Fruit fly (Drosophila melanogaster) whole organism, embryonic: ENCODE data around the gene Mccc1.

Source experiments
- CG11085 ChIP-seq: fragments of 200-800 bp; sonication (Bioruptor generic); IDR thresholded peaks from 2 replicates; pipeline ENCODE4 v1.3.6; 2022; ENCODE audit warnings: missing biosample characterization, missing genetic modification characterization
- CG12299 ChIP-seq: fragments of 200-800 bp; sonication (Bioruptor generic); optimal IDR thresholded peaks from 2 replicates; lab custom pipeline; 2018; ENCODE audit warnings: missing biosample characterization, mild to moderate bottlenecking, missing genetic modification characterization
- CG15269 ChIP-seq: fragments of 200-800 bp; sonication (Bioruptor generic); optimal IDR thresholded peaks from 2 replicates; lab custom pipeline; 2018; ENCODE audit warnings: missing biosample characterization, mild to moderate bottlenecking, missing genetic modification characterization, moderate library complexity
- CG18011 ChIP-seq: fragments of 200-800 bp; sonication (Bioruptor generic); optimal IDR thresholded peaks from 2 replicates; lab custom pipeline; 2017; ENCODE audit warnings: missing biosample characterization, missing genetic modification characterization, mild to moderate bottlenecking, moderate library complexity, missing genotype
- CG18619 ChIP-seq: fragments of 200-800 bp; sonication (Bioruptor generic); optimal IDR thresholded peaks from 3 replicates; lab custom pipeline; 2017; ENCODE audit warnings: missing biosample characterization, mild to moderate bottlenecking, missing genetic modification characterization
- CG2678 ChIP-seq: fragments of 200-800 bp; sonication (Bioruptor generic); optimal IDR thresholded peaks from 3 replicates; lab custom pipeline; 2019; ENCODE audit warnings: missing biosample characterization, mild to moderate bottlenecking, missing genetic modification characterization, moderate library complexity
- CG34224 ChIP-seq: fragments of 200-800 bp; sonication (Bioruptor generic); IDR thresholded peaks from 3 replicates; pipeline ENCODE4 v1.3.6; 2022; ENCODE audit warnings: missing biosample characterization, missing genetic modification characterization; ENCODE audit not compliant: partially characterized antibody
- CG4360 ChIP-seq: fragments of 200-800 bp; sonication (Bioruptor generic); IDR thresholded peaks from 2 replicates; pipeline ENCODE4 v1.3.6; 2022; ENCODE audit warnings: missing biosample characterization, missing genetic modification characterization
- CG4617 ChIP-seq: fragments of 200-800 bp; sonication (Bioruptor generic); optimal IDR thresholded peaks from 3 replicates; lab custom pipeline; 2016; ENCODE audit warnings: missing biosample characterization, missing genetic modification characterization, borderline replicate concordance
- CG7745 ChIP-seq: fragments of 200-800 bp; sonication (Bioruptor generic); optimal IDR thresholded peaks from 2 replicates; lab custom pipeline; 2018; ENCODE audit warnings: missing biosample characterization, mild to moderate bottlenecking, missing genetic modification characterization, moderate library complexity
- CG7928 ChIP-seq: fragments of 200-800 bp; sonication (Bioruptor generic); optimal IDR thresholded peaks from 2 replicates; lab custom pipeline; 2017; ENCODE audit warnings: missing biosample characterization, mild to moderate bottlenecking, missing genetic modification characterization
- CG9932 ChIP-seq: fragments of 200-800 bp; sonication (Bioruptor generic); IDR thresholded peaks from 2 replicates; pipeline ENCODE4 v1.3.6; 2022; ENCODE audit warnings: missing biosample characterization, missing genetic modification characterization
- D19B ChIP-seq: fragments of 200-800 bp; sonication (Bioruptor generic); optimal IDR thresholded peaks from 2 replicates; lab custom pipeline; 2017; ENCODE audit warnings: missing biosample characterization, mild to moderate bottlenecking, missing genetic modification characterization
- Dbx ChIP-seq: fragments of 200-800 bp; sonication (Bioruptor generic); IDR thresholded peaks from 3 replicates; pipeline ENCODE4 v1.3.6; 2022; ENCODE audit warnings: missing biosample characterization, missing genetic modification characterization
- Dip2 ChIP-seq: fragments of 200-800 bp; sonication (Bioruptor generic); IDR thresholded peaks from 2 replicates; pipeline ENCODE4 v1.3.6; 2022; ENCODE audit warnings: missing biosample characterization, missing genetic modification characterization
- Dp ChIP-seq: fragments of 200-800 bp; sonication (Bioruptor generic); optimal IDR thresholded peaks from 2 replicates; lab custom pipeline; 2018; ENCODE audit warnings: missing biosample characterization, mild to moderate bottlenecking, missing genetic modification characterization, moderate library complexity
- Dref ChIP-seq: fragments of 200-800 bp; sonication (Bioruptor generic); IDR thresholded peaks from 2 replicates; pipeline ENCODE4 v1.3.6; 2022; ENCODE audit warnings: missing biosample characterization, missing genetic modification characterization
- Fer3 ChIP-seq: fragments of 200-800 bp; sonication (Bioruptor generic); optimal IDR thresholded peaks from 2 replicates; lab custom pipeline; 2018; ENCODE audit warnings: missing biosample characterization, mild to moderate bottlenecking, missing genetic modification characterization, moderate library complexity
- HLH3B ChIP-seq: fragments of 200-800 bp; sonication (Bioruptor generic); IDR thresholded peaks from 2 replicates; pipeline ENCODE4 v1.3.6; 2022; ENCODE audit warnings: missing biosample characterization, missing genetic modification characterization
- HLH4C ChIP-seq: fragments of 200-800 bp; sonication (Bioruptor generic); IDR thresholded peaks from 3 replicates; pipeline ENCODE4 v1.3.6; 2022; ENCODE audit warnings: missing biosample characterization, missing genetic modification characterization; ENCODE audit not compliant: partially characterized antibody
- Hand ChIP-seq: fragments of 200-800 bp; sonication (Bioruptor generic); optimal IDR thresholded peaks from 2 replicates; lab custom pipeline; 2017; ENCODE audit warnings: mild to moderate bottlenecking, missing biosample characterization, missing genetic modification reagents, missing genetic modification characterization
- Hr3 ChIP-seq: fragments of 200-800 bp; sonication (Bioruptor generic); optimal IDR thresholded peaks from 3 replicates; lab custom pipeline; 2016; ENCODE audit warnings: missing biosample characterization, missing genetic modification characterization
- Meics ChIP-seq: fragments of 200-800 bp; sonication (Bioruptor generic); optimal IDR thresholded peaks from 2 replicates; lab custom pipeline; 2017; ENCODE audit warnings: missing biosample characterization, mild to moderate bottlenecking, missing genetic modification characterization
- NK7.1 ChIP-seq: fragments of 200-800 bp; sonication (Bioruptor generic); optimal IDR thresholded peaks from 3 replicates; lab custom pipeline; 2016; ENCODE audit warnings: missing biosample characterization, missing genetic modification characterization
- Six4 ChIP-seq: fragments of 200-800 bp; sonication (Bioruptor generic); optimal IDR thresholded peaks from 2 replicates; lab custom pipeline; 2016; ENCODE audit warnings: missing biosample characterization, missing genetic modification characterization
- Spps ChIP-seq: fragments of 200-800 bp; sonication (Bioruptor generic); optimal IDR thresholded peaks from 2 replicates; lab custom pipeline; 2018; ENCODE audit warnings: missing biosample characterization, mild to moderate bottlenecking, missing genetic modification characterization
- Sry-β ChIP-seq: fragments of 200-800 bp; sonication (Bioruptor generic); optimal IDR thresholded peaks from 2 replicates; lab custom pipeline; 2018; ENCODE audit warnings: missing biosample characterization, mild to moderate bottlenecking, missing genetic modification characterization, moderate library complexity
- YL-1 ChIP-seq: fragments of 200-800 bp; sonication (Bioruptor generic); optimal IDR thresholded peaks from 3 replicates; lab custom pipeline; 2017; ENCODE audit warnings: missing biosample characterization, mild to moderate bottlenecking, missing genetic modification characterization
- ash1 ChIP-seq: fragments of 200-800 bp; sonication (Bioruptor generic); optimal IDR thresholded peaks from 2 replicates; lab custom pipeline; 2018; ENCODE audit warnings: missing biosample characterization, mild to moderate bottlenecking, missing genetic modification characterization
- bab2 ChIP-seq: fragments of 200-800 bp; sonication (Bioruptor generic); optimal IDR thresholded peaks from 2 replicates; lab custom pipeline; 2016; ENCODE audit warnings: missing biosample characterization, missing genetic modification characterization
- bowl ChIP-seq: fragments of 200-800 bp; sonication (Bioruptor generic); IDR thresholded peaks from 2 replicates; pipeline ENCODE4 v1.3.6; 2022; ENCODE audit warnings: missing biosample characterization, missing genetic modification characterization
- crc ChIP-seq: fragments of 200-800 bp; sonication (Bioruptor generic); optimal IDR thresholded peaks from 2 replicates; lab custom pipeline; 2016; ENCODE audit warnings: missing biosample characterization, missing genetic modification characterization
- dysf ChIP-seq: fragments of 200-800 bp; sonication (Bioruptor generic); IDR thresholded peaks from 3 replicates; pipeline ENCODE4 v1.3.6; 2022; ENCODE audit warnings: missing biosample characterization, missing genetic modification characterization
- en ChIP-seq: fragments of 200-800 bp; sonication (Bioruptor generic); optimal IDR thresholded peaks from 2 replicates; lab custom pipeline; 2016; ENCODE audit warnings: missing biosample characterization, missing genetic modification characterization
- ewg ChIP-seq: fragments of 200-800 bp; sonication (Bioruptor generic); optimal IDR thresholded peaks from 3 replicates; lab custom pipeline; 2017; ENCODE audit warnings: mild to moderate bottlenecking, missing biosample characterization, missing genetic modification reagents, missing genetic modification characterization
- her ChIP-seq: fragments of 200-800 bp; sonication (Bioruptor generic); optimal IDR thresholded peaks from 2 replicates; lab custom pipeline; 2016; ENCODE audit warnings: missing biosample characterization, missing genetic modification characterization
- ind ChIP-seq: fragments of 200-800 bp; sonication (Bioruptor generic); optimal IDR thresholded peaks from 3 replicates; lab custom pipeline; 2016; ENCODE audit warnings: missing biosample characterization, missing genetic modification characterization
- kay ChIP-seq: fragments of 200-800 bp; sonication (Bioruptor generic); optimal IDR thresholded peaks from 2 replicates; lab custom pipeline; 2016; ENCODE audit warnings: missing biosample characterization, missing genetic modification characterization
- klu ChIP-seq: fragments of 200-800 bp; sonication (Bioruptor generic); IDR thresholded peaks from 2 replicates; pipeline ENCODE4 v1.3.6; 2022; ENCODE audit warnings: missing biosample characterization, missing genetic modification characterization
- lola ChIP-seq, 3 experiments: fragments of >200 bp in 2 of 3; fragments of 200-800 bp in 1 of 3; sonication (Bioruptor generic) in 1 of 3; optimal IDR thresholded peaks; 2 replicates each; lab custom pipeline; 2017 to 2019; ENCODE audit warnings: missing biosample characterization in 3 of 3, missing genetic modification characterization in 3 of 3, mild to moderate bottlenecking in 1 of 3, moderate library complexity in 1 of 3
- odd ChIP-seq: fragments of 200-800 bp; sonication (Bioruptor generic); optimal IDR thresholded peaks from 2 replicates; lab custom pipeline; 2017; ENCODE audit warnings: missing biosample characterization, mild to moderate bottlenecking, missing genetic modification characterization
- org-1 ChIP-seq: fragments of 200-800 bp; sonication (Bioruptor generic); optimal IDR thresholded peaks from 2 replicates; lab custom pipeline; 2017; ENCODE audit warnings: missing biosample characterization, missing genetic modification characterization
- peb ChIP-seq: fragments of 200-800 bp; sonication (Bioruptor generic); IDR thresholded peaks from 2 replicates; pipeline ENCODE4 v1.3.6; 2022; ENCODE audit warnings: missing biosample characterization, missing genetic modification characterization
- repo ChIP-seq: fragments of 200-800 bp; sonication (Bioruptor generic); optimal IDR thresholded peaks from 2 replicates; lab custom pipeline; 2016; ENCODE audit warnings: missing biosample characterization, missing genetic modification characterization
- row ChIP-seq: fragments of 200-800 bp; sonication (Bioruptor generic); IDR thresholded peaks from 3 replicates; pipeline ENCODE4 v1.3.6; 2022; ENCODE audit warnings: missing biosample characterization, missing genetic modification characterization
- slou ChIP-seq: fragments of 200-800 bp; sonication (Bioruptor generic); optimal IDR thresholded peaks from 3 replicates; lab custom pipeline; 2016; ENCODE audit warnings: missing biosample characterization, missing genetic modification characterization
- sqz ChIP-seq: fragments of 200-800 bp; sonication (Bioruptor generic); optimal IDR thresholded peaks from 3 replicates; lab custom pipeline; 2018; ENCODE audit warnings: missing biosample characterization, mild to moderate bottlenecking, missing genetic modification characterization
- tgo ChIP-seq: fragments of 200-800 bp; sonication (Bioruptor generic); IDR thresholded peaks from 3 replicates; pipeline ENCODE4 v1.3.6; 2022; ENCODE audit warnings: missing biosample characterization, missing genetic modification characterization
- wor ChIP-seq: fragments of 200-800 bp; sonication (Bioruptor generic); IDR thresholded peaks from 2 replicates; pipeline ENCODE4 v1.3.6; 2022; ENCODE audit warnings: missing biosample characterization, missing genetic modification characterization
- yki ChIP-seq: fragments of >200 bp; optimal IDR thresholded peaks from 3 replicates; lab custom pipeline; 2018
- z ChIP-seq: fragments of 200-800 bp; sonication (Bioruptor generic); IDR thresholded peaks from 3 replicates; pipeline ENCODE4 v1.3.6; 2022; ENCODE audit warnings: missing biosample characterization, missing genetic modification characterization

Mccc1 gene

DNA sequence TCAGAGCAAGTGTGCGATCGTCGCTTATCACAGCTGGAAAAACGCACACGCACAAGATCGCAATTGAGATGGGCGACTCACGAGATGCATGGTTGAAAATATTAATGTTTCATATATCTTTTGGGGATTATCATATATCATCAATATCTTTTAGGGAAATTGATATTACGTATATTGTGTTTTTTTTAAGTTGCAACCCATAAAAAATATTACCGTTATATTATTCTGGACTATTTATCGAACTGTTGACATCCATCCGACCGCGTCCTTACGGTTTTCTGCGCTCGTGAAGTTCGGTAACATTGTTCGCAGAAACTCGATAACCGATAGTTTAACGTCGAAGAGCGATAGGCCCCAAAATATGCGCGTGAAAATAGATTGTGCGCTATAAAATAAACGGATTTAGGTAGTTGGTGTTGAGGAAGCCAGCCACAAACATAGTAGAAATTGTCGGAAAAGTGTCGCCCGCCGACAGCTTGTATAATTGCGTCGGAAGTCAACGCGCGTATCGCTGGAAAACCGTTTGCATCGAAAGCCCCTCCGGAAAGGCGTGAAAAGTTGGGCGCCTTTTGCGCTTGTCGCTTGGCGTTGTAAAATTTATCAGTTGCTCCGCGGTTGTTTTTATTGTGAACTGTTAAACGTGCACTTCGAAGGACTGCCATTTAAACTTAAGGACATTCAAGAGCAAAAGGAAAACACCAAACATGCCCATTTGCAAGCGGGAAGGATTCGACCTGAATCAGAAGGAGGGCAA, at the start of gene Mccc1, which contains the start of gene Acf (continued):
- TF ChIP-seq CG34224: peak; percentile 60; the same call in 1 of the 3 replicates
- TF ChIP-seq HLH4C (GFP tag; lab: Robert Waterston, UW): peak; percentile 76
- TF ChIP-seq CG15269 (tag; lab: Kevin White, UChicago): no peak
- no peak for TF ChIP-seq bab2 (GFP tag; lab: Kevin White, UChicago)
- no peak for TF ChIP-seq D19B (GFP tag; lab: Kevin White, UChicago)
- TF ChIP-seq z: no peak
- TF ChIP-seq repo (GFP tag; lab: Kevin White, UChicago): no peak
- TF ChIP-seq lola (GFP tag; optimal IDR thresholded peaks at IDR 0.05; lab: Kevin White, UChicago): peak in 1 of 3 experiments; percentile 3
- TF ChIP-seq ewg: peak; percentile 44
- TF ChIP-seq Six4 (GFP tag; lab: Kevin White, UChicago): no peak
- TF ChIP-seq bowl (GFP tag; lab: Robert Waterston, UW): no peak
- TF ChIP-seq CG4360 (GFP tag; lab: Robert Waterston, UW): no peak
- TF ChIP-seq HLH3B (GFP tag; lab: Robert Waterston, UW): no peak
- TF ChIP-seq NK7.1: no peak
- TF ChIP-seq Spps (tag; lab: Kevin White, UChicago): no peak
- TF ChIP-seq CG18011 (GFP tag; lab: Kevin White, UChicago): no peak
- peak; percentile 71 for TF ChIP-seq Dref (GFP tag; lab: Robert Waterston, UW)
- peak; percentile 33 for TF ChIP-seq crc
- no peak for TF ChIP-seq CG2678
- no peak for TF ChIP-seq org-1 (GFP tag; lab: Kevin White, UChicago)
- TF ChIP-seq yki (lab: Kevin White, UChicago): no peak
- no peak for TF ChIP-seq CG7928 (GFP tag; lab: Kevin White, UChicago)
- TF ChIP-seq Dbx (GFP tag; lab: Robert Waterston, UW): 0 out of 3 replicates have a peak, but pooled peaks have one; percentile 16
- TF ChIP-seq Dp (GFP tag; lab: Kevin White, UChicago): peak; percentile 33
- no peak for TF ChIP-seq Meics (GFP tag; lab: Kevin White, UChicago)
- TF ChIP-seq en (GFP tag; lab: Kevin White, UChicago): no peak
- no peak for TF ChIP-seq CG12299
- TF ChIP-seq Hand: no peak
- no peak for TF ChIP-seq Fer3
- no peak for TF ChIP-seq dysf (GFP tag; lab: Robert Waterston, UW)
- TF ChIP-seq ash1 (GFP tag; lab: Kevin White, UChicago): no peak
- peak; percentile 10 for TF ChIP-seq ind (GFP tag; lab: Kevin White, UChicago)
- peak; percentile 21 for TF ChIP-seq Hr3
- no peak for TF ChIP-seq CG18619 (GFP tag; lab: Kevin White, UChicago)
- no peak for TF ChIP-seq CG11085
- TF ChIP-seq tgo: peak; percentile 46; the same call in 1 of the 3 replicates
- peak; percentile 50 for TF ChIP-seq YL-1 (GFP tag; lab: Kevin White, UChicago)
- peak; percentile 11 for TF ChIP-seq kay (GFP tag; lab: Kevin White, UChicago)
- TF ChIP-seq row (GFP tag; lab: Robert Waterston, UW): peak; percentile 77
- no peak for TF ChIP-seq sqz
- TF ChIP-seq her: no peak
- TF ChIP-seq odd (GFP tag; lab: Kevin White, UChicago): no peak
- no peak for TF ChIP-seq CG7745 (tag; lab: Kevin White, UChicago)
- peak; percentile 19 for TF ChIP-seq Sry-β (GFP tag; lab: Kevin White, UChicago)
- TF ChIP-seq slou (GFP tag; lab: Kevin White, UChicago): no peak
- no peak for TF ChIP-seq wor (GFP tag; lab: Robert Waterston, UW)
- TF ChIP-seq peb (GFP tag; lab: Robert Waterston, UW): no peak
- no peak for TF ChIP-seq CG4617 (GFP tag; lab: Kevin White, UChicago)
- TF ChIP-seq Dip2 (GFP tag; lab: Robert Waterston, UW): no peak
- peak; percentile 45 for TF ChIP-seq CG9932 (GFP tag; lab: Robert Waterston, UW)
- TF ChIP-seq klu (GFP tag; lab: Robert Waterston, UW): no peak
